Worm (Caenorhabditis elegans) whole organism, late embryonic: ENCODE results near the gene Y51H4A.5.

Experiments
- F13H6.1 ChIP-seq: sonication (generic microtip); optimal IDR thresholded peaks from 2 replicates; lab custom pipeline; 2016; ENCODE audit warnings: missing genetic modification characterization, missing compliant biosample characterization
- K09A11.1 ChIP-seq: sonication (generic microtip); optimal IDR thresholded peaks from 2 replicates; lab custom pipeline; 2017; ENCODE audit warnings: antibody characterized with exemption, mild to moderate bottlenecking, missing genetic modification characterization, missing compliant biosample characterization; ENCODE audit not compliant: insufficient read depth
- ama-1 ChIP-seq: fragments of 150-350 bp; optimal IDR thresholded peaks from 2 replicates; lab custom pipeline; 2014
- ceh-2 ChIP-seq: sonication (generic microtip); optimal IDR thresholded peaks from 2 replicates; lab custom pipeline; 2016; ENCODE audit warnings: missing genotype, missing genetic modification characterization, missing compliant biosample characterization
- ceh-6 ChIP-seq: fragments of 200-800 bp; sonication (Bioruptor generic); optimal IDR thresholded peaks from 2 replicates; lab custom pipeline; 2018; ENCODE audit warnings: mild to moderate bottlenecking, missing genetic modification characterization, missing compliant biosample characterization
- dve-1 ChIP-seq: sonication (generic microtip); optimal IDR thresholded peaks from 2 replicates; lab custom pipeline; 2017; ENCODE audit warnings: antibody characterized with exemption, mild to moderate bottlenecking, missing genetic modification characterization, missing compliant biosample characterization
- fkh-10 ChIP-seq: fragments of 150-350 bp; optimal IDR thresholded peaks from 2 replicates; lab custom pipeline; 2014; ENCODE audit warnings: missing biosample characterization, missing genetic modification reagents, missing genetic modification characterization
- lin-11 ChIP-seq: fragments of 200-800 bp; sonication (Bioruptor generic); optimal IDR thresholded peaks from 2 replicates; lab custom pipeline; 2018; ENCODE audit warnings: mild to moderate bottlenecking, missing genetic modification characterization, missing compliant biosample characterization
- madf-2 ChIP-seq: sonication (generic microtip); optimal IDR thresholded peaks from 2 replicates; lab custom pipeline; 2017; ENCODE audit warnings: missing genetic modification characterization, missing compliant biosample characterization
- nhr-11 ChIP-seq: fragments of 150-350 bp; optimal IDR thresholded peaks from 2 replicates; lab custom pipeline; 2014; ENCODE audit warnings: missing biosample characterization, missing genetic modification characterization
- pat-9 ChIP-seq: fragments of 200-800 bp; sonication (Bioruptor generic); optimal IDR thresholded peaks from 2 replicates; lab custom pipeline; 2018; ENCODE audit warnings: mild to moderate bottlenecking, missing genetic modification characterization, moderate library complexity, missing compliant biosample characterization
- pqm-1 ChIP-seq: sonication (generic microtip); optimal IDR thresholded peaks from 2 replicates; lab custom pipeline; 2016; ENCODE audit warnings: missing genetic modification characterization, missing compliant biosample characterization
- sox-4 ChIP-seq: sonication (generic microtip); optimal IDR thresholded peaks from 2 replicates; lab custom pipeline; 2017; ENCODE audit warnings: mild to moderate bottlenecking, missing genetic modification characterization, inconsistent platforms, missing compliant biosample characterization

DNA sequence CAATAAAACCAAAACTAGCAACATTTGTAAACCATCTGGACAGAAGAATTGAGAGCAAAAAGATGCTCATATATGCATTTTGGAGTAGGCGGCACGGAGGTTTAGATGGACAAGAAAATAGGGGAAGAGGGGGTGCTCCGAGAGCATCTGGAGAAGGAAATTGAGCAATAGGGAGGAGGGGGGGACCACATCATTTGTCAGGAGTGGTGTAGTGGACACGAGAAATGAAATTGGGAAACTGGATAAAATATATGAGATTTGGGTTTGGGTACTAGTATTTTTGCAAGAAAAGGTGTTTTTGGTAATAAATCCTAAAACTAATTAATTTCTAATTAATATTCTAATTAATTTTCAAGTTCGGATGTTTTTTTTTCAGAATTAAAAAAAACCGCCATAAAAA, 48.8 kb downstream of the Y51H4A.5 start, which contains the start of gene Y51H4A.1:
- TF ChIP-seq ceh-6 (GFP tag; lab: Kevin White, UChicago) (no peak), pat-9 (tag; lab: Kevin White, UChicago) (no peak), ama-1 (no peak), pqm-1 (tag; lab: Kevin White, UChicago) (no peak), fkh-10 (GFP tag; lab: Kevin White, UChicago) (no peak), lin-11 (no peak), dve-1 (tag; lab: Kevin White, UChicago) (no peak), ceh-2 (no peak), K09A11.1 (tag; lab: Kevin White, UChicago) (no peak), nhr-11 (tag; lab: Kevin White, UChicago) (no peak), F13H6.1 (tag; lab: Kevin White, UChicago) (no peak), sox-4 (tag; lab: Kevin White, UChicago) (no peak), madf-2 (tag; lab: Kevin White, UChicago) (no peak)
